Fruit fly (Drosophila melanogaster) whole organism, embryonic: ENCODE results near the gene Synd.

Experiments
- Awh ChIP-seq: fragments of 200-800 bp; sonication (Bioruptor generic); IDR thresholded peaks from 2 replicates; pipeline ENCODE4, ENCODE4 v1.3.6; 2022; ENCODE audit warnings: missing biosample characterization, missing genetic modification characterization
- BtbVII ChIP-seq: fragments of 200-800 bp; sonication (Bioruptor generic); optimal IDR thresholded peaks from 3 replicates; lab custom pipeline; 2017; ENCODE audit warnings: missing biosample characterization, mild to moderate bottlenecking, missing genetic modification characterization
- CG11398 ChIP-seq: fragments of 200-800 bp; sonication (Bioruptor generic); optimal IDR thresholded peaks from 2 replicates; lab custom pipeline; 2016; ENCODE audit warnings: missing biosample characterization, missing genetic modification characterization
- CG12236 ChIP-seq: fragments of 200-800 bp; sonication (Bioruptor generic); optimal IDR thresholded peaks from 2 replicates; lab custom pipeline; 2016; ENCODE audit warnings: missing biosample characterization, missing genetic modification characterization
- CG14860 ChIP-seq: fragments of 200-800 bp; sonication (Bioruptor generic); IDR thresholded peaks from 3 replicates; pipeline ENCODE4 v1.3.6; 2022; ENCODE audit warnings: missing biosample characterization, missing genetic modification characterization; ENCODE audit not compliant: partially characterized antibody
- CG1832 ChIP-seq: fragments of 200-800 bp; sonication (Bioruptor generic); optimal IDR thresholded peaks from 2 replicates; lab custom pipeline; 2017; ENCODE audit warnings: missing biosample characterization, mild to moderate bottlenecking, missing genetic modification characterization, inconsistent platforms
- CG34422 ChIP-seq: fragments of 200-800 bp; sonication (Bioruptor generic); IDR thresholded peaks from 3 replicates; pipeline ENCODE4 v1.3.6; 2022; ENCODE audit warnings: missing biosample characterization, missing genetic modification characterization
- CG4328 ChIP-seq: fragments of 200-800 bp; sonication (Bioruptor generic); optimal IDR thresholded peaks from 3 replicates; lab custom pipeline; 2017; ENCODE audit warnings: missing biosample characterization, missing genetic modification reagents, missing genetic modification characterization
- CG5953 ChIP-seq: fragments of 200-800 bp; sonication (Bioruptor generic); IDR thresholded peaks from 2 replicates; pipeline ENCODE4 v1.3.6; 2022; ENCODE audit warnings: missing biosample characterization, missing genetic modification characterization
- CG6683 ChIP-seq: fragments of 200-800 bp; sonication (Bioruptor generic); optimal IDR thresholded peaks from 2 replicates; lab custom pipeline; 2017; ENCODE audit warnings: missing biosample characterization, mild to moderate bottlenecking, missing genetic modification characterization, missing genetic modification reagents
- CG8944 ChIP-seq: fragments of 200-800 bp; sonication (Bioruptor generic); optimal IDR thresholded peaks from 3 replicates; lab custom pipeline; 2016; ENCODE audit warnings: missing biosample characterization, missing genetic modification characterization
- CG9817 ChIP-seq: fragments of 200-800 bp; sonication (Bioruptor generic); optimal IDR thresholded peaks from 2 replicates; lab custom pipeline; 2018; ENCODE audit warnings: missing biosample characterization, mild to moderate bottlenecking, missing genetic modification characterization, moderate library complexity
- Camta ChIP-seq: fragments of 200-800 bp; sonication (Bioruptor generic); optimal IDR thresholded peaks from 2 replicates; lab custom pipeline; 2016; ENCODE audit warnings: missing biosample characterization, missing genetic modification characterization
- Dll ChIP-seq: fragments of 200-800 bp; sonication (Bioruptor generic); IDR thresholded peaks from 4 replicates; pipeline ENCODE4 v1.3.6; 2022; ENCODE audit warnings: missing biosample characterization, missing genetic modification characterization; ENCODE audit not compliant: partially characterized antibody
- Drgx ChIP-seq: fragments of 200-800 bp; sonication (Bioruptor generic); IDR thresholded peaks from 2 replicates; pipeline ENCODE4 v1.3.6; 2022; ENCODE audit warnings: missing biosample characterization, missing genetic modification characterization
- Hr39 ChIP-seq: fragments of >200 bp; optimal IDR thresholded peaks from 2 replicates; lab custom pipeline; 2017
- Mrtf ChIP-seq: fragments of 200-800 bp; sonication (Bioruptor generic); IDR thresholded peaks from 3 replicates; pipeline ENCODE4 v1.3.6; 2022; ENCODE audit warnings: missing biosample characterization, missing genetic modification characterization
- NK7.1 ChIP-seq: fragments of 200-800 bp; sonication (Bioruptor generic); optimal IDR thresholded peaks from 3 replicates; lab custom pipeline; 2016; ENCODE audit warnings: missing biosample characterization, missing genetic modification characterization
- Oaz ChIP-seq: fragments of 200-800 bp; sonication (Bioruptor generic); IDR thresholded peaks from 2 replicates; pipeline ENCODE4 v1.3.6; 2022; ENCODE audit warnings: missing biosample characterization, missing genetic modification characterization
- Sin3A ChIP-seq: fragments of >200 bp; optimal IDR thresholded peaks from 2 replicates; lab custom pipeline; 2018
- Stat92E ChIP-seq, 3 experiments: fragments of >200 bp in 2 of 3; fragments of 200-800 bp in 1 of 3; sonication (Bioruptor generic) in 1 of 3; optimal IDR thresholded peaks; 2 replicates each; lab custom pipeline; 2017 to 2019; ENCODE audit warnings: missing biosample characterization in 3 of 3, missing genetic modification characterization in 3 of 3, mild to moderate bottlenecking in 1 of 3, moderate library complexity in 1 of 3
- bcd ChIP-seq: fragments of 200-800 bp; sonication (Bioruptor generic); optimal IDR thresholded peaks from 2 replicates; lab custom pipeline; 2017; ENCODE audit warnings: missing biosample characterization, mild to moderate bottlenecking, missing genetic modification characterization
- bsh ChIP-seq, 2 experiments: fragments of 200-800 bp; sonication (Bioruptor generic); optimal IDR thresholded peaks; 2 replicates each; lab custom pipeline; 2017 to 2018; ENCODE audit warnings: mild to moderate bottlenecking in 2 of 2, missing biosample characterization in 2 of 2, missing genetic modification characterization in 2 of 2, moderate library complexity in 1 of 2
- corto ChIP-seq: fragments of 200-800 bp; sonication (Bioruptor generic); optimal IDR thresholded peaks from 2 replicates; lab custom pipeline; 2016; ENCODE audit warnings: missing biosample characterization, mild to moderate bottlenecking, missing genetic modification characterization, moderate library complexity
- da ChIP-seq: fragments of 200-800 bp; sonication (Bioruptor generic); optimal IDR thresholded peaks from 2 replicates; lab custom pipeline; 2016; ENCODE audit warnings: missing biosample characterization, missing genetic modification characterization
- dan ChIP-seq: fragments of 200-800 bp; sonication (Bioruptor generic); IDR thresholded peaks from 2 replicates; pipeline ENCODE4 v1.3.6; 2022; ENCODE audit warnings: missing biosample characterization, missing genetic modification characterization
- dati ChIP-seq: fragments of 200-800 bp; sonication (Bioruptor generic); IDR thresholded peaks from 2 replicates; pipeline ENCODE4 v1.3.6; 2022; ENCODE audit warnings: missing biosample characterization, missing genetic modification characterization
- dmrt11E ChIP-seq: fragments of 200-800 bp; sonication (Bioruptor generic); optimal IDR thresholded peaks from 3 replicates; lab custom pipeline; 2018; ENCODE audit warnings: missing biosample characterization, mild to moderate bottlenecking, missing genetic modification characterization, moderate library complexity
- eve ChIP-seq, 2 experiments: fragments of >200 bp; optimal IDR thresholded peaks; 2 replicates each; lab custom pipeline; 2017; ENCODE audit warnings: missing biosample characterization in 2 of 2, missing genetic modification characterization in 2 of 2
- fd102C ChIP-seq: fragments of 200-800 bp; sonication (Bioruptor generic); optimal IDR thresholded peaks from 2 replicates; lab custom pipeline; 2018; ENCODE audit warnings: missing biosample characterization, mild to moderate bottlenecking, missing genetic modification characterization, moderate library complexity
- ind ChIP-seq: fragments of 200-800 bp; sonication (Bioruptor generic); optimal IDR thresholded peaks from 3 replicates; lab custom pipeline; 2016; ENCODE audit warnings: missing biosample characterization, missing genetic modification characterization
- ken ChIP-seq: fragments of 200-800 bp; sonication (Bioruptor generic); IDR thresholded peaks from 3 replicates; pipeline ENCODE4 v1.3.6; 2022; ENCODE audit warnings: missing biosample characterization, missing genetic modification characterization
- klu ChIP-seq: fragments of 200-800 bp; sonication (Bioruptor generic); IDR thresholded peaks from 2 replicates; pipeline ENCODE4 v1.3.6; 2022; ENCODE audit warnings: missing biosample characterization, missing genetic modification characterization
- lbe ChIP-seq: fragments of 200-800 bp; sonication (Bioruptor generic); optimal IDR thresholded peaks from 2 replicates; lab custom pipeline; 2016; ENCODE audit warnings: missing biosample characterization, mild to moderate bottlenecking, missing genetic modification characterization
- luna ChIP-seq: fragments of 200-800 bp; sonication (Bioruptor generic); optimal IDR thresholded peaks from 2 replicates; lab custom pipeline; 2016; ENCODE audit warnings: missing biosample characterization, missing genetic modification characterization
- nom ChIP-seq: fragments of 200-800 bp; sonication (Bioruptor generic); optimal IDR thresholded peaks from 2 replicates; lab custom pipeline; 2017; ENCODE audit warnings: missing biosample characterization, missing genetic modification characterization, mild to moderate bottlenecking, moderate library complexity, missing genetic modification reagents
- org-1 ChIP-seq: fragments of 200-800 bp; sonication (Bioruptor generic); optimal IDR thresholded peaks from 2 replicates; lab custom pipeline; 2017; ENCODE audit warnings: missing biosample characterization, missing genetic modification characterization
- pros ChIP-seq: fragments of 200-800 bp; sonication (Bioruptor generic); optimal IDR thresholded peaks from 3 replicates; lab custom pipeline; 2019; ENCODE audit warnings: missing biosample characterization, mild to moderate bottlenecking, missing genetic modification characterization, moderate library complexity
- sd ChIP-seq: fragments of 200-800 bp; sonication (Bioruptor generic); optimal IDR thresholded peaks from 3 replicates; lab custom pipeline; 2018; ENCODE audit warnings: missing biosample characterization, mild to moderate bottlenecking, missing genetic modification characterization, moderate library complexity
- sens ChIP-seq: fragments of 200-800 bp; sonication (Bioruptor generic); peaks from one replicate; lab custom pipeline; 2016; ENCODE audit warnings: missing biosample characterization, missing genetic modification characterization
- wek ChIP-seq: fragments of 200-800 bp; sonication (Bioruptor generic); optimal IDR thresholded peaks from 3 replicates; lab custom pipeline; 2018; ENCODE audit warnings: missing biosample characterization, mild to moderate bottlenecking, missing genetic modification characterization, moderate library complexity
- z ChIP-seq: fragments of 200-800 bp; sonication (Bioruptor generic); IDR thresholded peaks from 3 replicates; pipeline ENCODE4 v1.3.6; 2022; ENCODE audit warnings: missing biosample characterization, missing genetic modification characterization
- zf30C ChIP-seq: fragments of 200-800 bp; sonication (Bioruptor generic); optimal IDR thresholded peaks from 3 replicates; lab custom pipeline; 2018; ENCODE audit warnings: missing biosample characterization, mild to moderate bottlenecking, missing genetic modification characterization

The Synd gene

dm6 chr3R:20832689-20833524 is at the start of gene Synd (continued):
- TF ChIP-seq wek (GFP tag; lab: Kevin White, UChicago), result no peak
- peak; percentile 23 for TF ChIP-seq Sin3A (lab: Kevin White, UChicago)
- no peak for TF ChIP-seq CG8944 (GFP tag; lab: Kevin White, UChicago)
- no peak for TF ChIP-seq NK7.1
- TF ChIP-seq CG34422, result peak; percentile 58; the same call in 1 of the 3 replicates
- TF ChIP-seq Awh (GFP tag; lab: Robert Waterston, UW), result no peak
- TF ChIP-seq CG6683 (GFP tag; lab: Kevin White, UChicago), result peak; percentile 5
- peak; percentile 4 for TF ChIP-seq CG11398 (GFP tag; lab: Kevin White, UChicago)

DNA sequence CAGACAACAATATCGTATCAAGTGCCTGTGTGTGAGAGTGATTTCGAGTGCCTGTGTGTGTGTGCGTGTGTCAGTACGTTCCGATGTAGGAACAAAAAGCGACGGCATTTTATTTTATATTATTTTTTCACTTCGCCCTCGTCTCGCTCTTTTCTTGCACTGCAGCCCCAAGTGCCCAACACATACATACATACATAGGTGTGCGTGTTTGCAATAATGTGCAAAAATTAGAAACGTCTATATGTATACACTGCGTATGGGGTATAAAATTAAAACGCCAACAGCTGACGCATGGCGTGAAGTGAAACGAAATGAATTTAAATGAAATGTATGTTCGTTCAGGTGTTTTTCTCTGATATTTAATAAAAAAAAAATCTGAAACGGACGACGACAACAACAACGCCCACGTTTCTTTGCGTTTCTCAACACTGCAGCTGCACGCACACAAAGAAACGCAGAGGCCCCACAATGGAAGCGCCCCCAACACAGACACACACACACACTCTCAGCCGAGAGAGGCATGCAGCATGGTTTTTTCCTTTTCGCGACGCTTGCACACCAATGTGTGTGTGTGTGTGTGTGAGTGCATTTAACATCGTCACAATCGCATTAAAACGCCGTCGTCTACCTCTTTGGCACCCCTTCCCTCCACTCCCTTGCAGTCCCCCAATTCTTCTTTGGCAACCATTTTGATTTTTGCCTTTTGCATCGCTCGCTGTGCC is 48.7 kb upstream of the Synd start:
- TF ChIP-seq nom, result peak; percentile 13
- TF ChIP-seq bcd, result no peak
- TF ChIP-seq Drgx (GFP tag; lab: Robert Waterston, UW), result peak; percentile 55; the same call in 1 of the 2 replicates
- TF ChIP-seq lbe (GFP tag; lab: Kevin White, UChicago), result peak; percentile 22
- peak; percentile 28 for TF ChIP-seq sens
- peak in 1 of 2 experiments; percentile 54 for TF ChIP-seq bsh (GFP tag; optimal IDR thresholded peaks at IDR 0.05; lab: Kevin White, UChicago)
- TF ChIP-seq corto (GFP tag; lab: Kevin White, UChicago), result peak; percentile 12
- no peak for TF ChIP-seq klu

- TF ChIP-seq Stat92E (GFP tag; optimal IDR thresholded peaks at IDR 0.05; lab: Kevin White, UChicago) (no peak), CG14860 (GFP tag; lab: Robert Waterston, UW) (no peak), pros (GFP tag; lab: Kevin White, UChicago) (no peak), Drgx (GFP tag; lab: Robert Waterston, UW) (peak; percentile 72), ind (GFP tag; lab: Kevin White, UChicago) (no peak), luna (no peak), CG1832 (no peak), BtbVII (GFP tag; lab: Kevin White, UChicago) (no peak), CG4328 (GFP tag; lab: Kevin White, UChicago) (no peak), Camta (GFP tag; lab: Kevin White, UChicago) (no peak), zf30C (no peak), Dll (GFP tag; lab: Robert Waterston, UW) (no peak), dati (GFP tag; lab: Robert Waterston, UW) (no peak), ken (GFP tag; lab: Robert Waterston, UW) (no peak), CG12236 (GFP tag; lab: Kevin White, UChicago) (no peak), sd (tag; lab: Kevin White, UChicago) (no peak), da (GFP tag; lab: Kevin White, UChicago) (no peak), bsh (GFP tag; optimal IDR thresholded peaks at IDR 0.05; lab: Kevin White, UChicago) (peak in 1 of 2 experiments; percentile 45), org-1 (GFP tag; lab: Kevin White, UChicago) (no peak), Oaz (no peak), fd102C (GFP tag; lab: Kevin White, UChicago) (no peak), dmrt11E (tag; lab: Kevin White, UChicago) (no peak), z (GFP tag; lab: Robert Waterston, UW) (no peak), CG9817 (no peak), CG5953 (GFP tag; lab: Robert Waterston, UW) (no peak), Mrtf (GFP tag; lab: Robert Waterston, UW) (no peak), eve (GFP tag; optimal IDR thresholded peaks at IDR 0.05; lab: Kevin White, UChicago) (no peak), Hr39 (lab: Kevin White, UChicago) (peak; percentile 39), dan (0 out of 2 replicates have a peak, but pooled peaks have one; percentile 8)
These were observed 47.9 kb upstream of the Synd start for dm6 chr3R:20784436-20785368.
